Worm (Caenorhabditis elegans) whole organism, young adult: Measurements from ENCODE around the gene C07E3.10.

Experiments
- mxl-1 ChIP-seq: sonication (generic microtip); optimal IDR thresholded peaks from 2 replicates; lab custom pipeline; 2016; ENCODE audit warnings: missing genetic modification characterization, missing compliant biosample characterization
- unc-62 ChIP-seq: fragments of 150-350 bp; optimal IDR thresholded peaks from 2 replicates; lab custom pipeline; 2014; ENCODE audit warnings: missing biosample characterization, missing genetic modification reagents, missing genetic modification characterization

DNA sequence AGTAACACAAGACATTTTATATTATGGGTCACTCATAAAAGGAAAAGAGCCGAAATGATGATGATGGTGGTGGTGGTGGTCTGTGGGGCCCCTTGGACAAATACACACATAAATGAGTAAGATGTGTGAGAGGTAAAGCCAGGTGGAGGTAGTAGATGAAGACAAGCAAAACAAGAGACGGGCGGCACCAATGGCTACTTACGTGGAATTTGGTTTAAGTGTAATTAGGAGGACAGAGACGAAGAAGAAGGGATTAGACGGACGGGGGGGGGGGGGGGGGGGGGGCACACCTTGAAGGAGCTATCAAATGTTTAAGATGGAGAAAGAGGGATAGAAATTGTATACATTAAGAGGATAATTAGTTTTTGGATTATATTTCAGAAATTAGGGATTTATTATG lies 28.6 kb downstream of the C07E3.10 start:
- no peak for TF ChIP-seq unc-62
- TF ChIP-seq mxl-1 (tag; lab: Kevin White, UChicago) = no peak
